Fruit fly (Drosophila melanogaster): ENCODE measurements around the gene Kots.

The Kots gene

DNA sequence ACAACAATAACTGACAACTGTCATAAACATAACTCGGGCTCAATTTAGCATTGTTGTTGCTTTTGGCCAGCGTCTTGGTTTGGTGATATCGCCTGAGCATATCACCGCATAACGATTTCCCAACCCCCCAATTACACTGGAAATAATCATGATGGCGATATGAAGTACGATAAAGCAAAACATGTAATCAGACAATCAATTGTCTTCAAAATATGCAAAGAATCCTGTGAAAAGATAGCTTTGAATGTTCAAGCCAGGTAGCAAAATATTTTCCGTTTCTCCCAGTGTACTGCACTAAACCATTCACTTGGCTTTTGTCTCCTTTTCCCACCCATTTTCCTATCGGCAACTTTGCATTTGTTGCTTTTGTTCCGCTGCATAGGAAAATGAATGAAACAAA, 35.6 kb upstream of the Kots start:
- no peak for TF ChIP-seq kay (GFP tag; ENCODE audit: borderline replicate concordance)
- no peak for TF ChIP-seq Mnt (GFP tag; optimal IDR thresholded peaks at IDR 0.05)
- TF ChIP-seq pad (GFP tag; optimal IDR thresholded peaks at IDR 0.05) = no peak
- TF ChIP-seq CG33017 (tag; optimal IDR thresholded peaks at IDR 0.05) = no peak
- TF ChIP-seq CG12768 (GFP tag; optimal IDR thresholded peaks at IDR 0.05) = no peak
- no peak for TF ChIP-seq Hr96 (GFP tag; optimal IDR thresholded peaks at IDR 0.05)
- TF ChIP-seq cic (GFP tag; optimal IDR thresholded peaks at IDR 0.05) = no peak
- TF ChIP-seq CG1620 (GFP tag; optimal IDR thresholded peaks at IDR 0.05) = no peak
- no peak for TF ChIP-seq CG14711 (tag; optimal IDR thresholded peaks at IDR 0.05)
- TF ChIP-seq CG7045 (GFP tag; optimal IDR thresholded peaks at IDR 0.05) = no peak
- no peak for TF ChIP-seq bab1 (GFP tag; optimal IDR thresholded peaks at IDR 0.05)
- no peak for TF ChIP-seq CG7101 (tag; optimal IDR thresholded peaks at IDR 0.05)
- TF ChIP-seq toe (GFP tag; optimal IDR thresholded peaks at IDR 0.05) = no peak

- no peak for TF ChIP-seq ovo (GFP tag; optimal IDR thresholded peaks at IDR 0.05)
- TF ChIP-seq Mnt (GFP tag; optimal IDR thresholded peaks at IDR 0.05) = no peak
- no peak for TF ChIP-seq CG14711 (tag; optimal IDR thresholded peaks at IDR 0.05)
- no peak for TF ChIP-seq CG11617 (GFP tag; optimal IDR thresholded peaks at IDR 0.05)
- no peak for TF ChIP-seq Hr96 (GFP tag; optimal IDR thresholded peaks at IDR 0.05)
- no peak for TF ChIP-seq pad (GFP tag; optimal IDR thresholded peaks at IDR 0.05)
- TF ChIP-seq cic (GFP tag; optimal IDR thresholded peaks at IDR 0.05) = no peak
- no peak for TF ChIP-seq bab1 (GFP tag; optimal IDR thresholded peaks at IDR 0.05)
- no peak for TF ChIP-seq Clk (GFP tag; optimal IDR thresholded peaks at IDR 0.05)
- no peak for TF ChIP-seq Crg-1 (GFP tag; optimal IDR thresholded peaks at IDR 0.05)
- TF ChIP-seq toe (GFP tag; optimal IDR thresholded peaks at IDR 0.05) = no peak
- no peak for TF ChIP-seq CG7101 (tag; optimal IDR thresholded peaks at IDR 0.05)
- TF ChIP-seq CG33017 (tag; optimal IDR thresholded peaks at IDR 0.05) = no peak
- TF ChIP-seq cnc (optimal IDR thresholded peaks at IDR 0.05) = no peak
- TF ChIP-seq CG7045 (GFP tag; optimal IDR thresholded peaks at IDR 0.05) = no peak
Measured at dm6 chr3R:13998595-13998994, 34.6 kb upstream of the Kots start.

- no peak for TF ChIP-seq Mnt (GFP tag; optimal IDR thresholded peaks at IDR 0.05)
- no peak for TF ChIP-seq CG14711 (tag; optimal IDR thresholded peaks at IDR 0.05)
- no peak for TF ChIP-seq toe (GFP tag; optimal IDR thresholded peaks at IDR 0.05)
Measured at dm6 chr3R:13998162-13998561, 34.2 kb upstream of the Kots start.

DNA sequence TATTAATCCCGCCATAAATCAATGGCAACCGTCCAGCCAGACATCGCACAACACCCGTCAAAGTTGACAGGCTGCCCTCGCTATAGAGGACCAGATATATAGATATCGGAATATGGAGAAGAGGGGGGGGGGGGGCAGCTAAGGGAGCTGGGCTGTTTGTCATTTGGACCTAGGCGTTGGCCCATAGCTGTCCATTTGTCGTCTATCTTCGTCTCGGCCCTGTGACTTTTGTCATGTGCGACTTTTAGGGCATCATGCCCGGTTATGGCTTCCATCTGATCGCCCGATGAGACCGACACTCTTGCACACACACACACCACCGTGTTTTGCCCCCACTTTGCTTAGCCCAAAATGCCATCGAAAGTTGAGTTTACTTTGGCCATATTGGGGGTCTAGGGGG, 33.8 kb upstream of the Kots start:
- TF ChIP-seq ovo (GFP tag; optimal IDR thresholded peaks at IDR 0.05) = no peak
- TF ChIP-seq Crg-1 (GFP tag; optimal IDR thresholded peaks at IDR 0.05) = no peak
- TF ChIP-seq CG33017 (tag; optimal IDR thresholded peaks at IDR 0.05) = no peak
- TF ChIP-seq tj (GFP tag; optimal IDR thresholded peaks at IDR 0.05) = no peak
- TF ChIP-seq CG12768 (GFP tag; optimal IDR thresholded peaks at IDR 0.05) = no peak
- no peak for TF ChIP-seq kay (GFP tag; ENCODE audit: borderline replicate concordance)
- no peak for TF ChIP-seq CG7045 (GFP tag; optimal IDR thresholded peaks at IDR 0.05)
- TF ChIP-seq CG5204 (GFP tag; optimal IDR thresholded peaks at IDR 0.05) = no peak
- no peak for TF ChIP-seq toe (GFP tag; optimal IDR thresholded peaks at IDR 0.05)
- no peak for TF ChIP-seq cnc (optimal IDR thresholded peaks at IDR 0.05)
- TF ChIP-seq Hr96 (GFP tag; optimal IDR thresholded peaks at IDR 0.05) = no peak
- no peak for TF ChIP-seq CG1620 (GFP tag; optimal IDR thresholded peaks at IDR 0.05)
- no peak for TF ChIP-seq bab1 (GFP tag; optimal IDR thresholded peaks at IDR 0.05)
- TF ChIP-seq Mnt (GFP tag; optimal IDR thresholded peaks at IDR 0.05) = no peak
- TF ChIP-seq CG7101 (tag; optimal IDR thresholded peaks at IDR 0.05) = no peak
- no peak for TF ChIP-seq cic (GFP tag; optimal IDR thresholded peaks at IDR 0.05)
- TF ChIP-seq pad (GFP tag; optimal IDR thresholded peaks at IDR 0.05) = no peak

DNA sequence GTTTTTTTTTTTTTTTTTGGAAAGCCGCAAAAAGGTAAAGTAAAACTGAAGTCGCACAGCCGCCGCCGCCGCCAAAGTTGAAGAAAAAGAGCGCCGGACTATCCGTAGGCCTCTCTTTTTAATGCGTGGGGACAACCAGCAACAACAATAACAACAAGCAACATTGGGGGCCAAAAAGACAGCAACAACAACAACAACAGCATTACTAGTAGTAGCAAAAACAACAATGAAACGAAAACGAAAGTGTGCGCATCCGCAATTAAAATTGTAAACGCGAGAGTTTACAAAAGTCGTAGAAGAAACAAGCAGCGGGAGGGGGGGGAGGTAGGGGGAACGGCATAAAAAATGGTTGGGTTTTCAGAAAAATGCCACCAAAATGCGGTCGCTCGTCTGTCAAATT, 32.0 kb upstream of the Kots start:
- no peak for TF ChIP-seq tj (GFP tag; optimal IDR thresholded peaks at IDR 0.05)

DNA sequence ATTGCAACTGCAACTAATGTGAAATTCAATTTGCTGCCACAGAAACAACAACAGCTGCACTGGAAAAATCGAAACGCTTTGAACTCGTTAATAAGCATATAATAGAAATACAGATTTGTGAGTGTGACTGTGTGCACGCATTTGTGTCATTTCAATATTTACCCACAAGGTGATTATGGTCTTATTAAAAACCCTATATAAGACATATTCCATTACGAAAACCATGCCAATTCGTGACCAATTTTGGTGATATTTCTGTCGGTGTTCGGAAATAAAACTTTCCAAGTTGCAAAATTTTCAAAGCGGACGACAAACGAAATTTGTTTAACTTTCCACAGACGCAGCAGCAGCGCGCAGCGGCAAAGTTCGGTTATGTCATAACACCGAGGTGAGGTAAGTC, 31.5 kb upstream of the Kots start:
- TF ChIP-seq Clk (GFP tag; optimal IDR thresholded peaks at IDR 0.05) (no peak), CG14711 (tag; optimal IDR thresholded peaks at IDR 0.05) (no peak), CG11617 (GFP tag; optimal IDR thresholded peaks at IDR 0.05) (no peak), CG7101 (tag; optimal IDR thresholded peaks at IDR 0.05) (no peak), cnc (optimal IDR thresholded peaks at IDR 0.05) (no peak), Crg-1 (GFP tag; optimal IDR thresholded peaks at IDR 0.05) (no peak), CG33017 (tag; optimal IDR thresholded peaks at IDR 0.05) (no peak), CG1620 (GFP tag; optimal IDR thresholded peaks at IDR 0.05) (no peak), CG12768 (GFP tag; optimal IDR thresholded peaks at IDR 0.05) (no peak), ovo (GFP tag; optimal IDR thresholded peaks at IDR 0.05) (no peak), Hr96 (GFP tag; optimal IDR thresholded peaks at IDR 0.05) (no peak), toe (GFP tag; optimal IDR thresholded peaks at IDR 0.05) (no peak), kay (GFP tag; ENCODE audit: borderline replicate concordance) (no peak), pad (GFP tag; optimal IDR thresholded peaks at IDR 0.05) (no peak), bab1 (GFP tag; optimal IDR thresholded peaks at IDR 0.05) (no peak), Mnt (GFP tag; optimal IDR thresholded peaks at IDR 0.05) (no peak), CG5204 (GFP tag; optimal IDR thresholded peaks at IDR 0.05) (no peak)

dm6 chr3R:13992126-13992535, 28.2 kb upstream of the Kots start:
- no peak for TF ChIP-seq CG1620 (GFP tag; optimal IDR thresholded peaks at IDR 0.05)
- no peak for TF ChIP-seq cic (GFP tag; optimal IDR thresholded peaks at IDR 0.05)
- TF ChIP-seq toe (GFP tag; optimal IDR thresholded peaks at IDR 0.05) = no peak
- TF ChIP-seq CG14711 (tag; optimal IDR thresholded peaks at IDR 0.05) = no peak
- TF ChIP-seq CG5204 (GFP tag; optimal IDR thresholded peaks at IDR 0.05) = no peak
- no peak for TF ChIP-seq bab1 (GFP tag; optimal IDR thresholded peaks at IDR 0.05)
- TF ChIP-seq Mnt (GFP tag; optimal IDR thresholded peaks at IDR 0.05) = no peak
- TF ChIP-seq Hr96 (GFP tag; optimal IDR thresholded peaks at IDR 0.05) = no peak
- TF ChIP-seq Crg-1 (GFP tag; optimal IDR thresholded peaks at IDR 0.05) = no peak
- no peak for TF ChIP-seq CG7101 (tag; optimal IDR thresholded peaks at IDR 0.05)
- TF ChIP-seq pad (GFP tag; optimal IDR thresholded peaks at IDR 0.05) = no peak
- TF ChIP-seq CG12768 (GFP tag; optimal IDR thresholded peaks at IDR 0.05) = no peak
- no peak for TF ChIP-seq CG7045 (GFP tag; optimal IDR thresholded peaks at IDR 0.05)
- TF ChIP-seq CG11617 (GFP tag; optimal IDR thresholded peaks at IDR 0.05) = no peak
